Worm (Caenorhabditis elegans) whole organism, early embryonic: ENCODE results near the gene nspc-20.

Experiments
- B0310.2 ChIP-seq: sonication (generic microtip); optimal IDR thresholded peaks from 2 replicates; lab custom pipeline; 2016; ENCODE audit warnings: mild to moderate bottlenecking, missing genetic modification characterization, missing compliant biosample characterization
- ama-1 ChIP-seq: fragments of 150-350 bp; optimal IDR thresholded peaks from 2 replicates; lab custom pipeline; 2014
- ceh-13 ChIP-seq: fragments of 200-800 bp; sonication (Bioruptor generic); optimal IDR thresholded peaks from 2 replicates; lab custom pipeline; 2018; ENCODE audit warnings: mild to moderate bottlenecking, missing genetic modification characterization, missing compliant biosample characterization
- ceh-36 ChIP-seq: sonication (generic microtip); optimal IDR thresholded peaks from 2 replicates; lab custom pipeline; 2016; ENCODE audit warnings: missing genetic modification characterization, inconsistent platforms, missing compliant biosample characterization
- ets-7 ChIP-seq: sonication (generic microtip); optimal IDR thresholded peaks from 2 replicates; lab custom pipeline; 2016; ENCODE audit warnings: missing genotype, missing genetic modification characterization, missing compliant biosample characterization
- flt-1 ChIP-seq: fragments of 200-800 bp; sonication (Bioruptor generic); IDR thresholded peaks from 2 replicates; pipeline ENCODE4 v1.3.6; 2022; ENCODE audit warnings: missing genetic modification characterization, missing compliant biosample characterization
- hmg-4 ChIP-seq: fragments of 200-800 bp; sonication (Bioruptor generic); optimal IDR thresholded peaks from 2 replicates; lab custom pipeline; 2018; ENCODE audit warnings: mild to moderate bottlenecking, missing genetic modification characterization, missing compliant biosample characterization
- hnd-1 ChIP-seq: sonication (generic microtip); optimal IDR thresholded peaks from 2 replicates; lab custom pipeline; 2016; ENCODE audit warnings: missing genetic modification characterization, missing compliant biosample characterization
- pes-1 ChIP-seq: fragments of 200-800 bp; sonication (Bioruptor generic); IDR thresholded peaks from 2 replicates; pipeline ENCODE4 v1.3.6; 2022; ENCODE audit warnings: missing genetic modification reagents, missing genetic modification characterization, missing compliant biosample characterization
- sea-1 ChIP-seq: fragments of 200-800 bp; sonication (Bioruptor generic); conservative IDR thresholded peaks from 2 replicates; pipeline ENCODE4 v1.3.6; 2022; ENCODE audit warnings: missing genetic modification characterization, missing compliant biosample characterization
- tbx-11 ChIP-seq: fragments of 200-800 bp; sonication (Bioruptor generic); IDR thresholded peaks from 2 replicates; pipeline ENCODE4 v1.3.6; 2022; ENCODE audit warnings: missing genetic modification characterization, missing compliant biosample characterization
- tbx-37 ChIP-seq: fragments of 200-800 bp; sonication (Bioruptor generic); conservative IDR thresholded peaks from 2 replicates; pipeline ENCODE4 v1.3.6; 2022; ENCODE audit warnings: missing genetic modification reagents, missing genetic modification characterization, missing compliant biosample characterization
- tra-4 ChIP-seq: sonication (generic microtip); optimal IDR thresholded peaks from 2 replicates; lab custom pipeline; 2017; ENCODE audit warnings: missing genetic modification characterization, missing compliant biosample characterization

DNA sequence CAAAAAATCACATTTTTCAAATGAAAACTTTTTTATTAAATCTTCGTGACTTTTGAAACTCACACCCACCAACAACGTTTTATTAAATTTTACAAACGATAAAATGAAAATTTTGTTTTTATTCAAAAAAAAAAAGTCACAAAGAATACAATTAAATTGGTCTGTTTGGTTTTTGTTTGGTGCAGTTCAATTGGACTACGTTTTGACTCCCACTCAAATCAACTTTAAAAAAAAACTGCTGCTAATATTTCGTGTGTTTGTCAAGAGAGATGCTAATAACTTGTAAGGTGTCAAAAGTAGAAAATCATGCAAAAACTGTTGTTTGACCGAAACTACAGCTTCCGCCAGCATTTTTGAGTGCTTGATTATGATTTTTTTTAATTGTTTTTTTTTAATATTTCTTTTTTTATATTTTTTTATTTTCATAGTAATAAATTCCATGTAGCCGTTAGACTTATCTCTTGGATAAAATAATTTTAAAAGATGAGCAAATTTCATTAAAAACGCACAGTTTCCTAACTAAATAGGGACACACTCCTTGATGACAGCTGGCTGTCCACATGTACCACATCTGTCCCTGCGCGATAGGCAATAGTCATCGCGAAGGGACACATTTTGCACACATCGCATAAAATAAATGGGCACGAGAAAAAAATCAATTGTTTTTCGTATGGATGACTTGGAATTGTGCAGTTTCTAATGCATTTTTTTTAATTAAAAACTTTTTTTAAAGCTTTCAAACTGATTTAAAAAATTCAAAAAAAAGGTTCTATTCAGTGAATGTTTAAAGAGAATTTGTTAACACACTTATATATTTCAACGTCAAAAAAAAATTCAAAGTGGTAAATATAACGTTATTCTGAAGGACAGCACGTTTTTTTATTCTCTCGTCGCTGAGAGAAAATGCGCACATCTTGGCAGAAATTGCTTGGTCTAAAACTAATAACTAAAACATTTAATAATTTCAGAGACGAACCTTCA lies 4.4 kb downstream of the nspc-20 start:
- TF ChIP-seq ama-1 (lab: Kevin White, UChicago) (no peak), tbx-37 (GFP tag; lab: Robert Waterston, UW) (peak; percentile 60), tbx-11 (GFP tag; lab: Robert Waterston, UW) (no peak), hnd-1 (no peak), sea-1 (GFP tag; lab: Robert Waterston, UW) (peak; percentile 79), hmg-4 (GFP tag; lab: Kevin White, UChicago) (peak; percentile 95), ets-7 (tag; lab: Kevin White, UChicago) (no peak), ceh-36 (tag; lab: Kevin White, UChicago) (peak; percentile 8), ceh-13 (peak; percentile 39), B0310.2 (tag; lab: Kevin White, UChicago) (no peak), pes-1 (GFP tag; lab: Robert Waterston, UW) (no peak; the same call in 1 of the 2 replicates), tra-4 (tag; lab: Kevin White, UChicago) (no peak), flt-1 (0 out of 2 replicates have a peak, but pooled peaks have one; percentile 8)
